Fruit fly (Drosophila melanogaster) ovary, adult (tissue): Measurements from ENCODE around the gene CG13670.

Source experiments
- CG17801 ChIP-seq: fragments of 200-800 bp; optimal IDR thresholded peaks from 2 replicates; lab custom pipeline; 2019; ENCODE audit warnings: missing biosample characterization, mild to moderate bottlenecking, missing genetic modification characterization, moderate library complexity; ENCODE audit not compliant: partially characterized antibody

Gene CG13670

dm6 chr3L:8312290-8312689 lies 8.3 kb upstream of the CG13670 start:
- no peak for TF ChIP-seq CG17801 (GFP tag; lab: Kevin White, UChicago)

dm6 chr3L:8314788-8315140 lies 5.8 kb upstream of the CG13670 start:
- no peak for TF ChIP-seq CG17801 (GFP tag; lab: Kevin White, UChicago)

- TF ChIP-seq CG17801 (GFP tag; lab: Kevin White, UChicago), result peak; percentile 3
These were observed 5.3 kb upstream of the CG13670 start, which contains the start of gene Cpsf6 for dm6 chr3L:8315141-8315816. Gene Cpsf6 (minus strand): TSS chr3L:8315502.

- TF ChIP-seq CG17801 (GFP tag; lab: Kevin White, UChicago), result no peak
These were observed 1.6 kb upstream of the CG13670 start, which contains the start of gene CG43059 for dm6 chr3L:8318916-8319506. Gene CG43059 (minus strand): TSS chr3L:8318966.

- no peak for TF ChIP-seq CG17801 (GFP tag; lab: Kevin White, UChicago)
These were observed 3.3 kb downstream of the CG13670 start for dm6 chr3L:8323817-8324216.

dm6 chr3L:8325559-8325958 lies 5.0 kb downstream of the CG13670 start, which contains the start of gene CG34461:
Gene CG34461 (plus strand): TSS chr3L:8325859.
- no peak for TF ChIP-seq CG17801 (GFP tag; lab: Kevin White, UChicago)

- TF ChIP-seq CG17801 (GFP tag; lab: Kevin White, UChicago), result no peak
These were observed 7.7 kb downstream of the CG13670 start, which contains the start of gene CG34462 for dm6 chr3L:8328283-8328682. Gene CG34462 (plus strand): TSS chr3L:8328583.

- no peak for TF ChIP-seq CG17801 (GFP tag; lab: Kevin White, UChicago)
These were observed 8.4 kb downstream of the CG13670 start for dm6 chr3L:8329005-8329404.

- TF ChIP-seq CG17801 (GFP tag; lab: Kevin White, UChicago), result no peak
These were observed 10.9 kb downstream of the CG13670 start for dm6 chr3L:8331414-8331813.

- TF ChIP-seq CG17801 (GFP tag; lab: Kevin White, UChicago), result no peak
These were observed 13.0 kb downstream of the CG13670 start for dm6 chr3L:8333574-8333973.

- TF ChIP-seq CG17801 (GFP tag; lab: Kevin White, UChicago), result no peak
These were observed 13.8 kb downstream of the CG13670 start for dm6 chr3L:8334338-8334737.

- TF ChIP-seq CG17801 (GFP tag; lab: Kevin White, UChicago), result no peak
These were observed 15.8 kb downstream of the CG13670 start, which contains the start of gene Cpr66Cb for dm6 chr3L:8336372-8336771. Gene Cpr66Cb (plus strand): TSS chr3L:8336672.

- TF ChIP-seq CG17801 (GFP tag; lab: Kevin White, UChicago), result peak; percentile 56
These were observed 18.4 kb downstream of the CG13670 start, which contains the start of gene Pex2 for dm6 chr3L:8338921-8339320. Gene Pex2 (plus strand): TSS chr3L:8339051.

- peak; percentile 52 for TF ChIP-seq CG17801 (GFP tag; lab: Kevin White, UChicago)
These were observed 19.9 kb downstream of the CG13670 start, which contains the start of the genes Prim1 and CG7083 for dm6 chr3L:8340264-8341095. Gene Prim1 (plus strand): TSS chr3L:8340314. Gene CG7083 (plus strand): TSS chr3L:8340785.

- TF ChIP-seq CG17801 (GFP tag; lab: Kevin White, UChicago), result no peak
These were observed 24.6 kb downstream of the CG13670 start for dm6 chr3L:8345182-8345581.
